Fruit fly (Drosophila melanogaster) whole organism, embryonic: ENCODE measurements around the gene Larp7.
A peak's percentile ranks its signal among the peaks of the same experiment; 100 is the strongest.

Experiments
- Awh ChIP-seq: fragments of 200-800 bp; sonication (Bioruptor generic); IDR thresholded peaks from 2 replicates; pipeline ENCODE4, ENCODE4 v1.3.6; 2022; ENCODE audit warnings: missing biosample characterization, missing genetic modification characterization
- Blimp-1 ChIP-seq: fragments of 200-800 bp; sonication (Bioruptor generic); optimal IDR thresholded peaks from 3 replicates; lab custom pipeline; 2018; ENCODE audit warnings: missing biosample characterization, missing genetic modification characterization, mild to moderate bottlenecking, moderate library complexity, missing genetic modification reagents
- CG10267 ChIP-seq: fragments of 200-800 bp; sonication (Bioruptor generic); optimal IDR thresholded peaks from 2 replicates; lab custom pipeline; 2018; ENCODE audit warnings: missing biosample characterization, mild to moderate bottlenecking, missing genetic modification characterization, moderate library complexity
- CG10431 ChIP-seq: fragments of 200-800 bp; sonication (Bioruptor generic); optimal IDR thresholded peaks from 3 replicates; lab custom pipeline; 2018; ENCODE audit warnings: missing biosample characterization, mild to moderate bottlenecking, missing genetic modification characterization
- CG10543 ChIP-seq: fragments of 200-800 bp; sonication (Bioruptor generic); optimal IDR thresholded peaks from 3 replicates; lab custom pipeline; 2017; ENCODE audit warnings: missing biosample characterization, mild to moderate bottlenecking, missing genetic modification characterization, moderate library complexity
- CG12744 ChIP-seq: fragments of 200-800 bp; sonication (Bioruptor generic); optimal IDR thresholded peaks from 2 replicates; lab custom pipeline; 2016; ENCODE audit warnings: missing biosample characterization, missing genetic modification characterization
- CG14965 ChIP-seq: fragments of 200-800 bp; sonication (Bioruptor generic); optimal IDR thresholded peaks from 2 replicates; lab custom pipeline; 2016; ENCODE audit warnings: missing biosample characterization, missing genetic modification characterization, borderline replicate concordance
- CG15479 ChIP-seq: fragments of 200-800 bp; sonication (Bioruptor generic); optimal IDR thresholded peaks from 3 replicates; lab custom pipeline; 2019; ENCODE audit warnings: missing biosample characterization, mild to moderate bottlenecking, missing genetic modification characterization, moderate library complexity
- CG17829 ChIP-seq: fragments of 200-800 bp; optimal IDR thresholded peaks from 2 replicates; lab custom pipeline; 2019; ENCODE audit warnings: missing biosample characterization, mild to moderate bottlenecking, missing genetic modification characterization, moderate library complexity
- CG2202 ChIP-seq: fragments of 200-800 bp; sonication (Bioruptor generic); optimal IDR thresholded peaks from 2 replicates; lab custom pipeline; 2018; ENCODE audit warnings: missing biosample characterization, mild to moderate bottlenecking, missing genetic modification characterization
- CG3995 ChIP-seq: fragments of 200-800 bp; sonication (Bioruptor generic); optimal IDR thresholded peaks from 3 replicates; lab custom pipeline; 2016; ENCODE audit warnings: missing biosample characterization, missing genetic modification characterization
- CG4854 ChIP-seq: fragments of 200-800 bp; sonication (Bioruptor generic); optimal IDR thresholded peaks from 2 replicates; lab custom pipeline; 2016; ENCODE audit warnings: missing biosample characterization, missing genetic modification characterization, inconsistent platforms
- CG5180 ChIP-seq: fragments of 200-800 bp; sonication (Bioruptor generic); optimal IDR thresholded peaks from 3 replicates; lab custom pipeline; 2017; ENCODE audit warnings: missing biosample characterization, missing genetic modification characterization, mild to moderate bottlenecking, moderate library complexity, missing genetic modification reagents
- CG7786 ChIP-seq: fragments of 200-800 bp; sonication (Bioruptor generic); optimal IDR thresholded peaks from 2 replicates; lab custom pipeline; 2016; ENCODE audit warnings: missing biosample characterization, missing genetic modification characterization
- CG7987 ChIP-seq: fragments of 200-800 bp; sonication (Bioruptor generic); optimal IDR thresholded peaks from 2 replicates; lab custom pipeline; 2018; ENCODE audit warnings: missing biosample characterization, mild to moderate bottlenecking, missing genetic modification characterization, moderate library complexity
- CG9437 ChIP-seq: fragments of 200-800 bp; sonication (Bioruptor generic); optimal IDR thresholded peaks from 2 replicates; lab custom pipeline; 2018; ENCODE audit warnings: missing biosample characterization, mild to moderate bottlenecking, missing genetic modification characterization
- CTCF ChIP-seq: fragments of 200-800 bp; sonication (Bioruptor generic); optimal IDR thresholded peaks from 2 replicates; lab custom pipeline; 2017; ENCODE audit warnings: missing biosample characterization, mild to moderate bottlenecking, missing genetic modification characterization, moderate library complexity
- Camta ChIP-seq: fragments of 200-800 bp; sonication (Bioruptor generic); optimal IDR thresholded peaks from 2 replicates; lab custom pipeline; 2016; ENCODE audit warnings: missing biosample characterization, missing genetic modification characterization
- CrebB ChIP-seq: fragments of 200-800 bp; sonication (Bioruptor generic); optimal IDR thresholded peaks from 3 replicates; lab custom pipeline; 2018; ENCODE audit warnings: missing biosample characterization, mild to moderate bottlenecking, missing genetic modification characterization
- Dll ChIP-seq: fragments of 200-800 bp; sonication (Bioruptor generic); IDR thresholded peaks from 4 replicates; pipeline ENCODE4 v1.3.6; 2022; ENCODE audit warnings: missing biosample characterization, missing genetic modification characterization; ENCODE audit not compliant: partially characterized antibody
- Gug ChIP-seq: fragments of 200-800 bp; sonication (Bioruptor generic); IDR thresholded peaks from 4 replicates; pipeline ENCODE4 v1.3.6; 2022; ENCODE audit warnings: missing biosample characterization, missing genetic modification characterization
- Max ChIP-seq: fragments of 200-800 bp; sonication (Bioruptor generic); optimal IDR thresholded peaks from 2 replicates; lab custom pipeline; 2016; ENCODE audit warnings: missing biosample characterization, mild to moderate bottlenecking, missing genetic modification characterization
- Oli ChIP-seq: fragments of 200-800 bp; sonication (Bioruptor generic); optimal IDR thresholded peaks from 2 replicates; lab custom pipeline; 2018; ENCODE audit warnings: missing biosample characterization, mild to moderate bottlenecking, missing genetic modification characterization, moderate library complexity
- Ravus ChIP-seq: fragments of 200-800 bp; sonication (Bioruptor generic); IDR thresholded peaks from 2 replicates; pipeline ENCODE4 v1.3.6; 2022; ENCODE audit warnings: missing biosample characterization, missing genetic modification characterization
- Scr ChIP-seq: fragments of 200-800 bp; sonication (Bioruptor generic); IDR thresholded peaks from 2 replicates; pipeline ENCODE4 v1.3.6; 2022; ENCODE audit warnings: missing biosample characterization, missing genetic modification characterization; ENCODE audit not compliant: partially characterized antibody
- Side ChIP-seq: fragments of 200-800 bp; sonication (Bioruptor generic); optimal IDR thresholded peaks from 2 replicates; lab custom pipeline; 2016; ENCODE audit warnings: missing biosample characterization, missing genetic modification characterization
- abd-A ChIP-seq: fragments of 200-800 bp; sonication (Bioruptor generic); optimal IDR thresholded peaks from 3 replicates; lab custom pipeline; 2019; ENCODE audit warnings: missing biosample characterization, mild to moderate bottlenecking, missing genetic modification characterization, moderate library complexity
- ac ChIP-seq: fragments of 200-800 bp; sonication (Bioruptor generic); optimal IDR thresholded peaks from 3 replicates; lab custom pipeline; 2017; ENCODE audit warnings: missing biosample characterization, mild to moderate bottlenecking, missing genetic modification characterization
- amos ChIP-seq: fragments of 200-800 bp; sonication (Bioruptor generic); IDR thresholded peaks from 2 replicates; pipeline ENCODE4 v1.3.6; 2022; ENCODE audit warnings: missing biosample characterization, missing genetic modification characterization; ENCODE audit not compliant: partially characterized antibody
- btn ChIP-seq: fragments of 200-800 bp; sonication (Bioruptor generic); optimal IDR thresholded peaks from 2 replicates; lab custom pipeline; 2016; ENCODE audit warnings: missing biosample characterization, missing genetic modification characterization
- cad ChIP-seq: fragments of >200 bp; optimal IDR thresholded peaks from 2 replicates; lab custom pipeline; 2017; ENCODE audit warnings: missing biosample characterization, missing genetic modification characterization
- chn ChIP-seq: fragments of 200-800 bp; sonication (Bioruptor generic); optimal IDR thresholded peaks from 2 replicates; lab custom pipeline; 2016; ENCODE audit warnings: missing biosample characterization, missing genetic modification characterization
- cwo ChIP-seq: fragments of 200-800 bp; sonication (Bioruptor generic); optimal IDR thresholded peaks from 3 replicates; lab custom pipeline; 2017; ENCODE audit warnings: missing biosample characterization, missing genetic modification characterization, mild to moderate bottlenecking, moderate library complexity, missing genetic modification reagents
- gfzf ChIP-seq: fragments of 200-800 bp; sonication (Bioruptor generic); optimal IDR thresholded peaks from 2 replicates; lab custom pipeline; 2016; ENCODE audit warnings: missing biosample characterization, mild to moderate bottlenecking, missing genetic modification characterization, moderate library complexity
- ind ChIP-seq: fragments of 200-800 bp; sonication (Bioruptor generic); optimal IDR thresholded peaks from 3 replicates; lab custom pipeline; 2016; ENCODE audit warnings: missing biosample characterization, missing genetic modification characterization
- insv ChIP-seq, 2 experiments: fragments of 200-800 bp; sonication (Bioruptor generic); optimal IDR thresholded peaks; 3 replicates each; lab custom pipeline; 2016 to 2018; ENCODE audit warnings: missing biosample characterization in 2 of 2, missing genetic modification characterization in 2 of 2
- inv ChIP-seq: fragments of 200-800 bp; sonication (Bioruptor generic); IDR thresholded peaks from 2 replicates; pipeline ENCODE4 v1.3.6; 2022; ENCODE audit warnings: missing biosample characterization, missing genetic modification characterization; ENCODE audit not compliant: partially characterized antibody
- jumu ChIP-seq: fragments of 200-800 bp; sonication (Bioruptor generic); optimal IDR thresholded peaks from 3 replicates; lab custom pipeline; 2016; ENCODE audit warnings: missing biosample characterization, missing genetic modification characterization
- lov ChIP-seq, 2 experiments: fragments of 200-800 bp in 1 of 2; fragments of >200 bp in 1 of 2; sonication (Bioruptor generic) in 1 of 2; IDR thresholded peaks in 1 of 2; optimal IDR thresholded peaks in 1 of 2; 2 replicates in 1 of 2; 3 replicates in 1 of 2; pipeline versions ENCODE4 v1.3.6 to Lab custom; 2017 to 2022; ENCODE audit warnings: missing biosample characterization in 1 of 2, missing genetic modification characterization in 1 of 2
- luna ChIP-seq: fragments of 200-800 bp; sonication (Bioruptor generic); optimal IDR thresholded peaks from 2 replicates; lab custom pipeline; 2016; ENCODE audit warnings: missing biosample characterization, missing genetic modification characterization
- oc ChIP-seq: fragments of 200-800 bp; sonication (Bioruptor generic); optimal IDR thresholded peaks from 2 replicates; lab custom pipeline; 2018; ENCODE audit warnings: missing biosample characterization, mild to moderate bottlenecking, missing genetic modification characterization, moderate library complexity
- peb ChIP-seq: fragments of 200-800 bp; sonication (Bioruptor generic); IDR thresholded peaks from 2 replicates; pipeline ENCODE4 v1.3.6; 2022; ENCODE audit warnings: missing biosample characterization, missing genetic modification characterization
- pho ChIP-seq: fragments of 200-800 bp; sonication (Bioruptor generic); optimal IDR thresholded peaks from 2 replicates; lab custom pipeline; 2016; ENCODE audit warnings: missing biosample characterization, missing genetic modification characterization
- phol ChIP-seq: fragments of 200-800 bp; sonication (Bioruptor generic); optimal IDR thresholded peaks from 3 replicates; lab custom pipeline; 2018; ENCODE audit warnings: missing biosample characterization, mild to moderate bottlenecking, missing genetic modification characterization, moderate library complexity
- row ChIP-seq: fragments of 200-800 bp; sonication (Bioruptor generic); IDR thresholded peaks from 3 replicates; pipeline ENCODE4 v1.3.6; 2022; ENCODE audit warnings: missing biosample characterization, missing genetic modification characterization
- salm ChIP-seq: fragments of 200-800 bp; sonication (Bioruptor generic); optimal IDR thresholded peaks from 2 replicates; lab custom pipeline; 2018; ENCODE audit warnings: missing biosample characterization, mild to moderate bottlenecking, missing genetic modification characterization
- scrt ChIP-seq: fragments of 200-800 bp; sonication (Bioruptor generic); optimal IDR thresholded peaks from 2 replicates; lab custom pipeline; 2018; ENCODE audit warnings: missing biosample characterization, mild to moderate bottlenecking, missing genetic modification characterization, moderate library complexity
- sisA ChIP-seq: fragments of 200-800 bp; sonication (Bioruptor generic); IDR thresholded peaks from 2 replicates; pipeline ENCODE4 v1.3.6; 2022; ENCODE audit warnings: missing biosample characterization, missing genetic modification characterization
- zfh1 ChIP-seq: fragments of 200-800 bp; sonication (Bioruptor generic); IDR thresholded peaks from 3 replicates; pipeline ENCODE4 v1.3.6; 2022; ENCODE audit warnings: missing biosample characterization, missing genetic modification characterization
- zfh2 ChIP-seq: fragments of 200-800 bp; sonication (Bioruptor generic); optimal IDR thresholded peaks from 2 replicates; lab custom pipeline; 2016; ENCODE audit warnings: missing biosample characterization, missing genetic modification characterization

The Larp7 gene

dm6 chrX:9272830-9273507, 29.4 kb downstream of the Larp7 start, which contains the start of the genes Cfp1 and Aladin (continued):
- TF ChIP-seq CG14965 (GFP tag; lab: Kevin White, UChicago): no peak
- TF ChIP-seq cad (GFP tag; lab: Kevin White, UChicago): no peak
- TF ChIP-seq CG10267 (tag; lab: Kevin White, UChicago): peak; percentile 13
- no peak for TF ChIP-seq CG7987 (GFP tag; lab: Kevin White, UChicago)
- no peak for TF ChIP-seq jumu (GFP tag; lab: Kevin White, UChicago)
- no peak for TF ChIP-seq CrebB (tag; lab: Kevin White, UChicago)
- no peak for TF ChIP-seq Awh (GFP tag; lab: Robert Waterston, UW)
- no peak for TF ChIP-seq Oli
- no peak for TF ChIP-seq scrt (GFP tag; lab: Kevin White, UChicago)
- TF ChIP-seq CG17829 (tag; lab: Kevin White, UChicago): no peak
- no peak for TF ChIP-seq Ravus (GFP tag; lab: Robert Waterston, UW)
- TF ChIP-seq zfh2 (GFP tag; lab: Kevin White, UChicago): no peak
- TF ChIP-seq pho (GFP tag; lab: Kevin White, UChicago): no peak
- no peak for TF ChIP-seq CG10431
- TF ChIP-seq gfzf (GFP tag; lab: Kevin White, UChicago): no peak
- TF ChIP-seq oc (tag; lab: Kevin White, UChicago): no peak
- no peak for TF ChIP-seq CG12744 (GFP tag; lab: Kevin White, UChicago)
- no peak for TF ChIP-seq CG10543 (GFP tag; lab: Kevin White, UChicago)
- TF ChIP-seq ind (GFP tag; lab: Kevin White, UChicago): no peak
- TF ChIP-seq CTCF: no peak
- no peak for TF ChIP-seq CG5180
- no peak for TF ChIP-seq Camta (GFP tag; lab: Kevin White, UChicago)
- peak; percentile 70; the same call in 3 of the 4 replicates for TF ChIP-seq Dll (GFP tag; lab: Robert Waterston, UW)
- no peak for TF ChIP-seq Max (GFP tag; lab: Kevin White, UChicago)
- TF ChIP-seq Scr (GFP tag; lab: Robert Waterston, UW): peak; percentile 72
- peak; percentile 53 for TF ChIP-seq row (GFP tag; lab: Robert Waterston, UW)
- no peak for TF ChIP-seq cwo (GFP tag; lab: Kevin White, UChicago)
- no peak for TF ChIP-seq ac
- no peak for TF ChIP-seq zfh1
- no peak for TF ChIP-seq CG7786
- peak; percentile 43 for TF ChIP-seq inv
- TF ChIP-seq Gug: no peak
- no peak for TF ChIP-seq CG3995 (GFP tag; lab: Kevin White, UChicago)
- TF ChIP-seq insv (GFP tag; optimal IDR thresholded peaks at IDR 0.05; lab: Kevin White, UChicago): no peak
- TF ChIP-seq Side: no peak
- TF ChIP-seq abd-A (tag; lab: Kevin White, UChicago): no peak
- no peak for TF ChIP-seq CG15479 (GFP tag; lab: Kevin White, UChicago)
- peak; percentile 41; the same call in 1 of the 2 replicates for TF ChIP-seq amos (GFP tag; lab: Robert Waterston, UW)
- TF ChIP-seq chn (GFP tag; lab: Kevin White, UChicago): no peak
- TF ChIP-seq sisA (GFP tag; lab: Robert Waterston, UW): no peak
- TF ChIP-seq CG4854: no peak
- TF ChIP-seq phol (tag; lab: Kevin White, UChicago): peak; percentile 6
- TF ChIP-seq salm (tag; lab: Kevin White, UChicago): no peak
- TF ChIP-seq CG9437 (GFP tag; lab: Kevin White, UChicago): no peak
- no peak for TF ChIP-seq Blimp-1 (GFP tag; lab: Kevin White, UChicago)
- no peak for TF ChIP-seq peb (GFP tag; lab: Robert Waterston, UW)
- no peak for TF ChIP-seq lov (optimal IDR thresholded peaks at IDR 0.05; lab: Kevin White, UChicago)
- no peak for TF ChIP-seq lov (GFP tag; IDR thresholded peaks at IDR 0.05; lab: Robert Waterston, UW)
- no peak for TF ChIP-seq luna (GFP tag; lab: Kevin White, UChicago)
- no peak for TF ChIP-seq btn (GFP tag; lab: Kevin White, UChicago)
- no peak for TF ChIP-seq CG2202 (tag; lab: Kevin White, UChicago)
